Fruit fly (Drosophila melanogaster): ENCODE data around the gene CG43077.

CG43077 gene

DNA sequence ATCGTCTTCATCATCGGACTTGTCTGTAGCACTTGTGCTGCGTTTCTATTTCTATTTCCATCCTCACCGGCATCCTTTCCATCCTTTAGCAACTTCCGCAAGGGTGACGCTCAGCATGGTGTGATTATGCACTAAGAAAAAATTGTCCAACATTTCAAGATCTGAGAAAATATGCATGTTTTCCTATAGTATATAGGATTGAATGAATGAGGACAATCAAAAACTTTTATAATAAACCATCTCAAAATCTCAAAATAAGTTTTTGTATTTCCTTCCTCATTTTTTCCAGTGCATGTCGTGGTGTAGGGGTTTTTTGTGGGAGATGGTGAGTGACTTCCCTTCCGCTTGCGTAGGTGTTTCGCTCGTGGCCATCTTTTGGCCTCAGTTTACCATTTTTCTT, 46.9 kb downstream of the CG43077 start:
- TF ChIP-seq Pif1B (GFP tag; optimal IDR thresholded peaks at IDR 0.05) (no peak), CG8159 (tag; optimal IDR thresholded peaks at IDR 0.05) (peak; percentile 29), CG17806 (tag; optimal IDR thresholded peaks at IDR 0.05) (no peak)
